In the genomic region with DNA sequence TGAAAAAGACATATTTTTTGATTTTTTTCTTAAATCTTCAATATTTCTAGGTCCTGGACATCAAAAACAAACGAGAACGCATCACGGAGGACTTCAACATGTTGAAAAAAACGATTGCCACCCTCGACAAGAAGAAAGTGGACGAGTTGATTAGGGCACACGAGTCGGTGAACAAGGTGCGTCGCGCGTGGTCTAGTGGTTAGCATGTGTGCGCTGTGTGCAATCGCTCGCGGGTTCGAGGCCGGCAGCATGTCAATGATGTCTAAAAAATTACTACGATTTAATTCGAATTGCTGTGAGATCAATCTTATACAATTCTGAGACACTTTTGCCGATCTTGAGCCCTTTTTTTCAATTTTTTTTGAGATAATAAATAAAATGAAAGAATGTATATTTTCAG, we compare ENCODE assay signal across 2 worm cellular contexts.
TF ChIP-seq lines count a peak whose summit lies in the region.

No protein-coding gene starts in this region.

TF ChIP-seq in whole organism, L1 larva, 84 proteins besides CTCF, POLR2A, EP300 and RAD21 (continued from another document):
- TF ChIP-seq zip-4 (GFP tag; optimal IDR thresholded peaks at IDR 0.05; lab: Kevin White, UChicago) (peak; percentile 52), lir-3 (tag; optimal IDR thresholded peaks at IDR 0.05; lab: Kevin White, UChicago; ENCODE audit: poor library complexity) (peak; percentile 76), irx-1 (tag; optimal IDR thresholded peaks at IDR 0.05; lab: Kevin White, UChicago) (peak; percentile 77), skn-1 (tag; optimal IDR thresholded peaks at IDR 0.05; lab: Kevin White, UChicago) (peak; percentile 74), hpl-2 (GFP tag; optimal IDR thresholded peaks at IDR 0.05; lab: Kevin White, UChicago) (no peak), ceh-88 (GFP tag; IDR thresholded peaks at IDR 0.05; lab: Robert Waterston, UW) (peak; percentile 59; the same call in 1 of the 2 replicates), jun-1 (tag; optimal IDR thresholded peaks at IDR 0.05; lab: Kevin White, UChicago) (peak; percentile 70), dsc-1 (tag; optimal IDR thresholded peaks at IDR 0.05; lab: Kevin White, UChicago) (peak; percentile 88), C04F5.9 (tag; optimal IDR thresholded peaks at IDR 0.05; lab: Kevin White, UChicago) (peak; percentile 85), lin-35 (GFP tag; optimal IDR thresholded peaks at IDR 0.05; lab: Kevin White, UChicago) (peak; percentile 77 to 89), mab-9 (GFP tag; IDR thresholded peaks at IDR 0.05; lab: Robert Waterston, UW) (peak; percentile 53; the same call in 1 of the 2 replicates), hlh-17 (GFP tag; optimal IDR thresholded peaks at IDR 0.05; lab: Kevin White, UChicago; ENCODE audit: borderline replicate concordance) (no peak), pax-3 (tag; optimal IDR thresholded peaks at IDR 0.05; lab: Kevin White, UChicago) (peak; percentile 35), isw-1 (GFP tag; IDR thresholded peaks at IDR 0.05; lab: Robert Waterston, UW) (peak; percentile 39), fos-1 (tag; optimal IDR thresholded peaks at IDR 0.05; lab: Kevin White, UChicago) (peak; percentile 82), elt-2 (tag; optimal IDR thresholded peaks at IDR 0.05; lab: Kevin White, UChicago) (peak; percentile 55), rnt-1 (tag; optimal IDR thresholded peaks at IDR 0.05; lab: Kevin White, UChicago) (peak; percentile 93), lin-14 (GFP tag; optimal IDR thresholded peaks at IDR 0.05; lab: Kevin White, UChicago) (peak; percentile 85), nhr-77 (tag; optimal IDR thresholded peaks at IDR 0.05; lab: Kevin White, UChicago) (peak; percentile 63), tlp-1 (tag; optimal IDR thresholded peaks at IDR 0.05; lab: Kevin White, UChicago) (no peak), sptf-1 (tag; optimal IDR thresholded peaks at IDR 0.05; lab: Kevin White, UChicago) (no peak), aha-1 (tag; optimal IDR thresholded peaks at IDR 0.05; lab: Kevin White, UChicago) (no peak), unc-98 (GFP tag; IDR thresholded peaks at IDR 0.05; lab: Robert Waterston, UW) (0 out of 2 replicates have a peak, but pooled peaks have one; percentile 25), lin-39 (tag; optimal IDR thresholded peaks at IDR 0.05; lab: Kevin White, UChicago) (no peak), xbp-1 (tag; optimal IDR thresholded peaks at IDR 0.05; lab: Kevin White, UChicago) (peak; percentile 72), lin-13 (GFP tag; optimal IDR thresholded peaks at IDR 0.05; lab: Kevin White, UChicago) (peak; percentile 84)

TF ChIP-seq in whole organism, young adult, 124 proteins besides CTCF, POLR2A, EP300 and RAD21 (continued from another document):
- TF ChIP-seq somi-1 (GFP tag; optimal IDR thresholded peaks at IDR 0.05; lab: Kevin White, UChicago) (peak; percentile 63), lin-26 (GFP tag; IDR thresholded peaks at IDR 0.05; lab: Robert Waterston, UW) (peak; percentile 92), nhr-179 (tag; optimal IDR thresholded peaks at IDR 0.05; lab: Kevin White, UChicago) (no peak), rec-8 (tag; optimal IDR thresholded peaks at IDR 0.05; lab: Kevin White, UChicago) (peak; percentile 76 to 94), pha-4 (tag; optimal IDR thresholded peaks at IDR 0.05; lab: Kevin White, UChicago) (no peak), snpc-1.3 (tag; optimal IDR thresholded peaks at IDR 0.05; lab: Kevin White, UChicago; ENCODE audit: insufficient read depth) (peak; percentile 86), egl-44 (GFP tag; IDR thresholded peaks at IDR 0.05; lab: Robert Waterston, UW) (peak; percentile 63; the same call in 1 of the 2 replicates), lir-1 (GFP tag; conservative IDR thresholded peaks at IDR 0.05; lab: Robert Waterston, UW) (peak; percentile 58; the same call in 1 of the 2 replicates), him-1 (tag; optimal IDR thresholded peaks at IDR 0.05; lab: Kevin White, UChicago) (peak; percentile 91), sdz-38 (tag; optimal IDR thresholded peaks at IDR 0.05; lab: Kevin White, UChicago) (no peak), F52B5.7 (tag; optimal IDR thresholded peaks at IDR 0.05; lab: Kevin White, UChicago) (peak; percentile 80), madf-6 (GFP tag; IDR thresholded peaks at IDR 0.05; lab: Robert Waterston, UW) (peak; percentile 64), ztf-22 (GFP tag; optimal IDR thresholded peaks at IDR 0.05; lab: Kevin White, UChicago) (no peak), B0336.3 (GFP tag; IDR thresholded peaks at IDR 0.05; lab: Robert Waterston, UW) (peak; percentile 81), madf-8 (GFP tag; conservative IDR thresholded peaks at IDR 0.05; lab: Robert Waterston, UW) (peak; percentile 45), dox-1 (GFP tag; IDR thresholded peaks at IDR 0.05; lab: Robert Waterston, UW) (peak; percentile 88), attf-5 (GFP tag; optimal IDR thresholded peaks at IDR 0.05; lab: Kevin White, UChicago) (peak; percentile 82), attf-3 (GFP tag; conservative IDR thresholded peaks at IDR 0.05; lab: Robert Waterston, UW) (peak; percentile 59; the same call in 1 of the 2 replicates), bed-1 (GFP tag; IDR thresholded peaks at IDR 0.05; lab: Robert Waterston, UW) (no peak), repo-1 (tag; optimal IDR thresholded peaks at IDR 0.05; lab: Kevin White, UChicago) (peak; percentile 87), B0019.2 (GFP tag; conservative IDR thresholded peaks at IDR 0.05; lab: Robert Waterston, UW) (0 out of 2 replicates have a peak, but pooled peaks have one; percentile 19), nfyb-1 (GFP tag; IDR thresholded peaks at IDR 0.05; lab: Robert Waterston, UW) (peak; percentile 91), tlf-1 (GFP tag; optimal IDR thresholded peaks at IDR 0.05; lab: Kevin White, UChicago) (peak; percentile 59), egl-18 (GFP tag; IDR thresholded peaks at IDR 0.05; lab: Robert Waterston, UW) (0 out of 2 replicates have a peak, but pooled peaks have one; percentile 66), nfya-1 (tag; optimal IDR thresholded peaks at IDR 0.05; lab: Kevin White, UChicago; ENCODE audit: borderline replicate concordance, insufficient read depth) (no peak), K12H6.12 (tag; optimal IDR thresholded peaks at IDR 0.05; lab: Kevin White, UChicago) (peak; percentile 65), lsy-27 (tag; optimal IDR thresholded peaks at IDR 0.05; lab: Kevin White, UChicago; ENCODE audit: borderline replicate concordance, insufficient read depth) (peak; percentile 79)
TF ChIP-seq in whole organism, young adult: peak in this region for 97.
